Worm (Caenorhabditis elegans) whole organism, L4 larva: ENCODE data around the gene rps-23.

Experiments used
- F49E8.2 ChIP-seq: sonication (generic microtip); optimal IDR thresholded peaks from 2 replicates; lab custom pipeline; 2016; ENCODE audit warnings: missing compliant biosample characterization, mild to moderate bottlenecking, missing genetic modification characterization, borderline replicate concordance
- R02D3.7 ChIP-seq: fragments of 150-350 bp; sonication (generic microtip); optimal IDR thresholded peaks from 3 replicates; lab custom pipeline; 2014; ENCODE audit warnings: missing biosample characterization, missing genetic modification characterization
- T26A8.4 ChIP-seq: fragments of 200-800 bp; sonication (Bioruptor generic); IDR thresholded peaks from 2 replicates; pipeline ENCODE4 v1.3.6; 2022; ENCODE audit warnings: missing genetic modification characterization, missing compliant biosample characterization
- Y5F2A.4 ChIP-seq: fragments of 200-800 bp; sonication (Bioruptor generic); optimal IDR thresholded peaks from 2 replicates; lab custom pipeline; 2018; ENCODE audit warnings: mild to moderate bottlenecking, missing genetic modification characterization, missing compliant biosample characterization
- ZK337.2 ChIP-seq: fragments of 200-800 bp; sonication (Bioruptor generic); IDR thresholded peaks from 2 replicates; pipeline ENCODE4 v1.3.6; 2022; ENCODE audit warnings: missing genetic modification reagents, missing genetic modification characterization, missing compliant biosample characterization
- ZK546.5 ChIP-seq, 2 experiments: sonication (generic microtip); optimal IDR thresholded peaks; 2 replicates each; lab custom pipeline; 2017; ENCODE audit warnings: missing biosample characterization in 2 of 2, missing genetic modification characterization in 2 of 2
- aha-1 ChIP-seq: fragments of 150-350 bp; peaks from one replicate; lab custom pipeline; 2014; ENCODE audit warnings: missing biosample characterization, missing genetic modification characterization
- aly-2 ChIP-seq: sonication (generic microtip); optimal IDR thresholded peaks from 2 replicates; lab custom pipeline; 2018; ENCODE audit warnings: missing biosample characterization, missing genetic modification characterization
- arid-1 ChIP-seq: fragments of 200-800 bp; sonication (Bioruptor generic); conservative IDR thresholded peaks from 2 replicates; pipeline ENCODE4 v1.3.6; 2022; ENCODE audit warnings: missing genetic modification reagents, missing genetic modification characterization, missing compliant biosample characterization
- ceh-44 ChIP-seq: fragments of 200-800 bp; sonication (Bioruptor generic); IDR thresholded peaks from 2 replicates; pipeline ENCODE4 v1.3.6; 2022; ENCODE audit warnings: missing genetic modification reagents, missing genetic modification characterization, missing compliant biosample characterization
- ceh-82 ChIP-seq: sonication (generic microtip); optimal IDR thresholded peaks from 2 replicates; lab custom pipeline; 2017; ENCODE audit warnings: missing biosample characterization, missing genetic modification characterization
- ces-1 ChIP-seq: fragments of 150-350 bp; sonication (generic microtip); optimal IDR thresholded peaks from 4 replicates; lab custom pipeline; 2014; ENCODE audit warnings: missing biosample characterization, missing genetic modification reagents, missing genetic modification characterization
- cey-2 ChIP-seq: sonication (generic microtip); optimal IDR thresholded peaks from 3 replicates; lab custom pipeline; 2017; ENCODE audit warnings: missing genetic modification characterization, mild to moderate bottlenecking, missing compliant biosample characterization, antibody characterized with exemption, borderline replicate concordance; ENCODE audit not compliant: insufficient read depth
- daf-16 ChIP-seq, 3 experiments: sonication (generic microtip); optimal IDR thresholded peaks; 2 replicates each; lab custom pipeline; 2016 to 2017; ENCODE audit warnings: missing genetic modification characterization in 3 of 3, missing genetic modification reagents in 3 of 3, mild to moderate bottlenecking in 2 of 3, missing compliant biosample characterization in 2 of 3, missing biosample characterization in 1 of 3, moderate library complexity in 1 of 3
- dmd-6 ChIP-seq: fragments of 200-800 bp; sonication (Bioruptor generic); IDR thresholded peaks from 2 replicates; pipeline ENCODE4 v1.3.6; 2022; ENCODE audit warnings: missing genetic modification reagents, missing genetic modification characterization, missing compliant biosample characterization
- dpl-1 ChIP-seq: fragments of 150-350 bp; optimal IDR thresholded peaks from 2 replicates; lab custom pipeline; 2014; ENCODE audit warnings: missing biosample characterization, missing genetic modification reagents, missing genetic modification characterization
- dve-1 ChIP-seq: sonication (generic microtip); optimal IDR thresholded peaks from 2 replicates; lab custom pipeline; 2017; ENCODE audit warnings: antibody characterized with exemption, mild to moderate bottlenecking, missing genetic modification characterization, missing compliant biosample characterization; ENCODE audit not compliant: insufficient read depth
- fkh-10 ChIP-seq: fragments of 150-350 bp; optimal IDR thresholded peaks from 2 replicates; lab custom pipeline; 2014; ENCODE audit warnings: missing biosample characterization, missing genetic modification reagents, missing genetic modification characterization
- fos-1 ChIP-seq: fragments of 150-350 bp; optimal IDR thresholded peaks from 2 replicates; lab custom pipeline; 2014; ENCODE audit warnings: missing biosample characterization, missing genetic modification characterization
- gei-8 ChIP-seq: fragments of 200-800 bp; sonication (Bioruptor generic); optimal IDR thresholded peaks from 2 replicates; lab custom pipeline; 2018; ENCODE audit warnings: mild to moderate bottlenecking, missing genetic modification characterization, missing compliant biosample characterization
- hif-1 ChIP-seq, 2 experiments: sonication (generic microtip); optimal IDR thresholded peaks; 2 replicates each; lab custom pipeline; 2016 to 2017; ENCODE audit warnings: missing compliant biosample characterization in 2 of 2, missing genetic modification characterization in 2 of 2, missing genetic modification reagents in 2 of 2, missing genotype in 2 of 2, mild to moderate bottlenecking in 1 of 2
- hlh-30 ChIP-seq: sonication (generic microtip); optimal IDR thresholded peaks from 2 replicates; lab custom pipeline; 2017; ENCODE audit warnings: antibody characterized with exemption, mild to moderate bottlenecking, missing genetic modification characterization, missing compliant biosample characterization; ENCODE audit not compliant: insufficient read depth
- hmg-1.1 ChIP-seq: fragments of 200-800 bp; sonication (Bioruptor generic); IDR thresholded peaks from 2 replicates; pipeline ENCODE4 v1.3.6; 2022; ENCODE audit warnings: missing genetic modification reagents, missing genetic modification characterization, missing compliant biosample characterization
- lin-13 ChIP-seq: fragments of 150-350 bp; optimal IDR thresholded peaks from 2 replicates; lab custom pipeline; 2014; ENCODE audit warnings: missing biosample characterization, missing genetic modification reagents, missing genetic modification characterization
- lin-15B ChIP-seq: fragments of 150-350 bp; sonication (generic microtip); optimal IDR thresholded peaks from 3 replicates; lab custom pipeline; 2014; ENCODE audit warnings: missing biosample characterization, missing genetic modification characterization
- lin-29 ChIP-seq: fragments of 200-800 bp; sonication (Bioruptor generic); IDR thresholded peaks from 2 replicates; pipeline ENCODE4 v1.3.6; 2022; ENCODE audit warnings: missing genetic modification reagents, missing genetic modification characterization, missing compliant biosample characterization
- lin-38 ChIP-seq: fragments of 200-800 bp; sonication (Bioruptor generic); IDR thresholded peaks from 2 replicates; pipeline ENCODE4 v1.3.6; 2022; ENCODE audit warnings: missing genetic modification reagents, missing genetic modification characterization, missing compliant biosample characterization
- lsy-2 ChIP-seq, 2 experiments: fragments of 150-350 bp in 1 of 2; sonication (generic microtip) in 1 of 2; optimal IDR thresholded peaks; 2 replicates each; lab custom pipeline; 2014 to 2017; ENCODE audit warnings: missing biosample characterization in 2 of 2, missing genetic modification characterization in 2 of 2
- madf-5 ChIP-seq, 2 experiments: fragments of 200-800 bp; sonication (Bioruptor generic); IDR thresholded peaks; 2 replicates each; pipeline ENCODE4 v1.3.6; 2022; ENCODE audit warnings: missing compliant biosample characterization in 2 of 2, missing genetic modification characterization in 2 of 2
- mdl-1 ChIP-seq, 2 experiments: fragments of 150-350 bp in 1 of 2; sonication (generic microtip) in 1 of 2; optimal IDR thresholded peaks; 2 replicates each; lab custom pipeline; 2014 to 2017; ENCODE audit warnings: missing biosample characterization in 2 of 2, missing genetic modification characterization in 2 of 2
- mep-1 ChIP-seq: fragments of 150-350 bp; sonication (generic microtip); optimal IDR thresholded peaks from 3 replicates; lab custom pipeline; 2014; ENCODE audit warnings: missing biosample characterization, missing genetic modification characterization
- mes-2 ChIP-seq: sonication (generic microtip); optimal IDR thresholded peaks from 2 replicates; lab custom pipeline; 2016; ENCODE audit warnings: missing genotype, mild to moderate bottlenecking, missing genetic modification characterization, missing compliant biosample characterization; ENCODE audit not compliant: poor library complexity, severe bottlenecking
- mxl-2 ChIP-seq: fragments of 200-800 bp; sonication (Bioruptor generic); conservative IDR thresholded peaks from 2 replicates; pipeline ENCODE4 v1.3.6; 2022; ENCODE audit warnings: missing genetic modification reagents, missing genetic modification characterization, missing compliant biosample characterization
- mxl-3 ChIP-seq: fragments of 200-800 bp; sonication (Bioruptor generic); optimal IDR thresholded peaks from 2 replicates; lab custom pipeline; 2018; ENCODE audit warnings: mild to moderate bottlenecking, missing genetic modification characterization, missing compliant biosample characterization
- nhr-11 ChIP-seq: fragments of 150-350 bp; optimal IDR thresholded peaks from 2 replicates; lab custom pipeline; 2014; ENCODE audit warnings: missing biosample characterization, missing genetic modification characterization
- nhr-28 ChIP-seq: fragments of 150-350 bp; optimal IDR thresholded peaks from 2 replicates; lab custom pipeline; 2014; ENCODE audit warnings: missing biosample characterization, missing genetic modification characterization
- nhr-6 ChIP-seq: fragments of 150-350 bp; optimal IDR thresholded peaks from 2 replicates; lab custom pipeline; 2014; ENCODE audit warnings: missing biosample characterization, missing genetic modification characterization
- nhr-77 ChIP-seq: fragments of 150-350 bp; optimal IDR thresholded peaks from 2 replicates; lab custom pipeline; 2014; ENCODE audit warnings: missing biosample characterization, missing genetic modification characterization
- rbr-2 ChIP-seq: sonication (generic microtip); optimal IDR thresholded peaks from 2 replicates; lab custom pipeline; 2016; ENCODE audit warnings: missing genotype, missing genetic modification characterization, missing compliant biosample characterization
- snpc-1.2 ChIP-seq: fragments of 200-800 bp; sonication (Bioruptor generic); IDR thresholded peaks from 2 replicates; pipeline ENCODE4 v1.3.6; 2022; ENCODE audit warnings: missing genetic modification reagents, missing genetic modification characterization, missing compliant biosample characterization
- spr-3 ChIP-seq: fragments of 200-800 bp; sonication (Bioruptor generic); optimal IDR thresholded peaks from 2 replicates; lab custom pipeline; 2018; ENCODE audit warnings: mild to moderate bottlenecking, missing genetic modification characterization, missing compliant biosample characterization
- tra-1 ChIP-seq: fragments of 200-800 bp; sonication (Bioruptor generic); IDR thresholded peaks from 2 replicates; pipeline ENCODE4 v1.3.6; 2022; ENCODE audit warnings: missing genetic modification reagents, missing genetic modification characterization, missing compliant biosample characterization
- unc-130 ChIP-seq: sonication (generic microtip); optimal IDR thresholded peaks from 2 replicates; lab custom pipeline; 2016; ENCODE audit warnings: missing genetic modification reagents, missing genetic modification characterization, missing compliant biosample characterization
- unc-62 ChIP-seq, 3 experiments: fragments of 150-350 bp in 1 of 3; sonication (generic microtip); optimal IDR thresholded peaks in 2 of 3; peaks in 1 of 3; 1 replicate in 1 of 3; 2 replicates in 2 of 3; lab custom pipeline; 2014 to 2017; ENCODE audit warnings: missing biosample characterization in 3 of 3, missing genetic modification characterization in 3 of 3, missing genetic modification reagents in 3 of 3, missing genotype in 1 of 3
- vab-7 ChIP-seq: fragments of 200-800 bp; sonication (Bioruptor generic); IDR thresholded peaks from 2 replicates; pipeline ENCODE4 v1.3.6; 2022; ENCODE audit warnings: missing genetic modification reagents, missing genetic modification characterization, missing compliant biosample characterization
- zfp-3 ChIP-seq: fragments of 200-800 bp; sonication (Bioruptor generic); conservative IDR thresholded peaks from 2 replicates; pipeline ENCODE4 v1.3.6; 2022; ENCODE audit warnings: missing genetic modification reagents, missing genetic modification characterization, missing compliant biosample characterization
- ztf-7 ChIP-seq: fragments of 150-350 bp; optimal IDR thresholded peaks from 2 replicates; lab custom pipeline; 2014; ENCODE audit warnings: missing biosample characterization, missing genetic modification characterization

rps-23 gene

ce11 chrIV:12408625-12409024, 17.8 kb upstream of the rps-23 start, which contains the start of gene dsb-1:
Gene dsb-1 (plus strand): TSS chrIV:12408925.
- peak; percentile 26 for TF ChIP-seq lin-38 (GFP tag; lab: Robert Waterston, UW)
- no peak for TF ChIP-seq spr-3
- no peak for TF ChIP-seq ces-1 (GFP tag; lab: Kevin White, UChicago)
- no peak for TF ChIP-seq ZK337.2
- TF ChIP-seq lsy-2 (tag; optimal IDR thresholded peaks at IDR 0.05; lab: Kevin White, UChicago), result no peak
- TF ChIP-seq ZK546.5 (tag; optimal IDR thresholded peaks at IDR 0.05; lab: Kevin White, UChicago), result no peak
- TF ChIP-seq nhr-77, result no peak

ce11 chrIV:12404137-12404536, 13.3 kb upstream of the rps-23 start, which contains the start of gene gex-3:
Gene gex-3 (plus strand): TSS chrIV:12404431.
- TF ChIP-seq nhr-28 (tag; lab: Kevin White, UChicago) (peak; percentile 43), dve-1 (tag; lab: Kevin White, UChicago) (peak; percentile 65), ceh-44 (GFP tag; lab: Robert Waterston, UW) (no peak), unc-130 (GFP tag; lab: Kevin White, UChicago) (peak; percentile 71), ces-1 (GFP tag; lab: Kevin White, UChicago) (peak; percentile 92), madf-5 (GFP tag; IDR thresholded peaks at IDR 0.05; lab: Robert Waterston, UW) (no peak), nhr-6 (tag; lab: Kevin White, UChicago) (peak; percentile 86), hif-1 (tag; optimal IDR thresholded peaks at IDR 0.05; lab: Kevin White, UChicago) (peak in 1 of 2 experiments; percentile 49), lin-13 (GFP tag; lab: Kevin White, UChicago) (peak; percentile 87), unc-62 (GFP tag; optimal IDR thresholded peaks at IDR 0.05 in 1 of 2; lab: Kevin White, UChicago) (peak in 1 of 2 experiments; percentile 78), unc-62 (tag; optimal IDR thresholded peaks at IDR 0.05; lab: Kevin White, UChicago) (no peak), mdl-1 (tag; optimal IDR thresholded peaks at IDR 0.05; lab: Kevin White, UChicago) (no peak), snpc-1.2 (GFP tag; lab: Robert Waterston, UW) (peak; percentile 77), tra-1 (no peak), cey-2 (tag; lab: Kevin White, UChicago) (no peak), aha-1 (tag; lab: Kevin White, UChicago) (peak; percentile 98), nhr-77 (peak; percentile 59), vab-7 (GFP tag; lab: Robert Waterston, UW) (peak; percentile 58), hlh-30 (tag; lab: Kevin White, UChicago) (peak; percentile 82), daf-16 (GFP tag; optimal IDR thresholded peaks at IDR 0.05; lab: Kevin White, UChicago) (no peak), daf-16 (tag; optimal IDR thresholded peaks at IDR 0.05; lab: Kevin White, UChicago) (peak; percentile 51), hmg-1.1 (GFP tag; lab: Robert Waterston, UW) (peak; percentile 65), mes-2 (tag; lab: Kevin White, UChicago) (peak; percentile 92), rbr-2 (peak; percentile 54), nhr-11 (peak; percentile 2), ceh-82 (tag; lab: Kevin White, UChicago) (no peak), dpl-1 (GFP tag; lab: Kevin White, UChicago) (peak; percentile 91), fkh-10 (GFP tag; lab: Kevin White, UChicago) (peak; percentile 85), mxl-2 (GFP tag; lab: Robert Waterston, UW) (no peak), lin-15B (peak; percentile 61), gei-8 (GFP tag; lab: Kevin White, UChicago) (no peak), aly-2 (no peak), mep-1 (tag; lab: Kevin White, UChicago) (peak; percentile 81), F49E8.2 (tag; lab: Kevin White, UChicago) (peak; percentile 31), lsy-2 (tag; optimal IDR thresholded peaks at IDR 0.05; lab: Kevin White, UChicago) (peak; percentile 61 to 95), ZK546.5 (tag; optimal IDR thresholded peaks at IDR 0.05; lab: Kevin White, UChicago) (peak in 1 of 2 experiments; percentile 55), Y5F2A.4 (GFP tag; lab: Kevin White, UChicago) (no peak), mxl-3 (peak; percentile 28), T26A8.4 (peak; percentile 56), arid-1 (GFP tag; lab: Robert Waterston, UW) (no peak), lin-29 (GFP tag; lab: Robert Waterston, UW) (no peak), dmd-6 (GFP tag; lab: Robert Waterston, UW) (peak; percentile 30; the same call in 1 of the 2 replicates), fos-1 (tag; lab: Kevin White, UChicago) (no peak), lin-38 (GFP tag; lab: Robert Waterston, UW) (peak; percentile 97), R02D3.7 (no peak), ztf-7 (tag; lab: Kevin White, UChicago) (no peak), zfp-3 (GFP tag; lab: Robert Waterston, UW) (no peak)
